Worm (Caenorhabditis elegans): ENCODE results near the gene T27C5.12.
"Not testable (repeated sequence)": the region's sequence is repeated elsewhere in the genome, so short reads cannot be mapped to it uniquely, and the experiment has no call there.

The T27C5.12 gene

ce11 chrV:17414951-17415350, at the start of gene T27C5.12:
TSS of gene T27C5.12 (plus strand) at chrV:17415251.
- no peak for TF ChIP-seq B0310.2 (tag; optimal IDR thresholded peaks at IDR 0.05)
- TF ChIP-seq flt-1 (GFP tag; IDR thresholded peaks at IDR 0.05) = no peak
- TF ChIP-seq hmg-4 (GFP tag; optimal IDR thresholded peaks at IDR 0.05) = no peak
- no peak for TF ChIP-seq F13C5.2 (tag; optimal IDR thresholded peaks at IDR 0.05)
- TF ChIP-seq hnd-1 (tag; optimal IDR thresholded peaks at IDR 0.05) = no peak
- TF ChIP-seq tbx-11 (GFP tag; IDR thresholded peaks at IDR 0.05) = no peak
- no peak for TF ChIP-seq tbx-37 (GFP tag; conservative IDR thresholded peaks at IDR 0.05)
- no peak for TF ChIP-seq sea-1 (GFP tag; conservative IDR thresholded peaks at IDR 0.05)
- TF ChIP-seq ceh-13 (GFP tag; optimal IDR thresholded peaks at IDR 0.05) = no peak
- no peak for TF ChIP-seq ceh-36 (tag; optimal IDR thresholded peaks at IDR 0.05)
- no peak for TF ChIP-seq ama-1 (optimal IDR thresholded peaks at IDR 0.05)
- TF ChIP-seq scrt-1 (GFP tag; IDR thresholded peaks at IDR 0.05) = no peak
- no peak for TF ChIP-seq ets-7 (tag; optimal IDR thresholded peaks at IDR 0.05)

ce11 chrV:17376639-17377038, 38.4 kb upstream of the T27C5.12 start, which contains the start of gene Y20C6A.1:
TSS of gene Y20C6A.1 (minus strand) at chrV:17376745.
- no peak for TF ChIP-seq tbx-37 (GFP tag; conservative IDR thresholded peaks at IDR 0.05)
- TF ChIP-seq B0310.2 (tag; optimal IDR thresholded peaks at IDR 0.05) = no peak

- no peak for TF ChIP-seq pes-1 (GFP tag; IDR thresholded peaks at IDR 0.05)
- no peak for TF ChIP-seq hmbx-1 (tag; optimal IDR thresholded peaks at IDR 0.05)
- TF ChIP-seq sea-1 (GFP tag; conservative IDR thresholded peaks at IDR 0.05) = no peak
- no peak for TF ChIP-seq tra-4 (tag; optimal IDR thresholded peaks at IDR 0.05)
- TF ChIP-seq B0310.2 (tag; optimal IDR thresholded peaks at IDR 0.05) = no peak
- no peak for TF ChIP-seq ceh-36 (tag; optimal IDR thresholded peaks at IDR 0.05)
- no peak for TF ChIP-seq ceh-13 (GFP tag; optimal IDR thresholded peaks at IDR 0.05)
- TF ChIP-seq hmg-4 (GFP tag; optimal IDR thresholded peaks at IDR 0.05) = no peak
- TF ChIP-seq scrt-1 (GFP tag; IDR thresholded peaks at IDR 0.05) = no peak
- TF ChIP-seq tbx-37 (GFP tag; conservative IDR thresholded peaks at IDR 0.05) = no peak
- no peak for TF ChIP-seq hnd-1 (tag; optimal IDR thresholded peaks at IDR 0.05)
- TF ChIP-seq flt-1 (GFP tag; IDR thresholded peaks at IDR 0.05) = no peak
These were observed 37.9 kb upstream of the T27C5.12 start, which contains the start of gene fbxb-7 for ce11 chrV:17377140-17377539. TSS of gene fbxb-7 (plus strand) at chrV:17377406.

ce11 chrV:17379932-17380331, 35.1 kb upstream of the T27C5.12 start, which contains the start of gene Y20C6A.4:
TSS of gene Y20C6A.4 (plus strand) at chrV:17380232.
- TF ChIP-seq sea-1 (GFP tag; conservative IDR thresholded peaks at IDR 0.05) (no peak), ets-7 (tag; optimal IDR thresholded peaks at IDR 0.05) (no peak), ceh-36 (tag; optimal IDR thresholded peaks at IDR 0.05) (no peak), ceh-13 (GFP tag; optimal IDR thresholded peaks at IDR 0.05) (no peak), F13C5.2 (tag; optimal IDR thresholded peaks at IDR 0.05) (no peak), flt-1 (GFP tag; IDR thresholded peaks at IDR 0.05) (no peak), hmg-4 (GFP tag; optimal IDR thresholded peaks at IDR 0.05) (no peak), tbx-11 (GFP tag; IDR thresholded peaks at IDR 0.05) (no peak), hnd-1 (tag; optimal IDR thresholded peaks at IDR 0.05) (no peak), tbx-37 (GFP tag; conservative IDR thresholded peaks at IDR 0.05) (no peak), tra-4 (tag; optimal IDR thresholded peaks at IDR 0.05) (no peak), aly-1 (tag; optimal IDR thresholded peaks at IDR 0.05) (no peak), pes-1 (GFP tag; IDR thresholded peaks at IDR 0.05) (no peak), hmbx-1 (tag; optimal IDR thresholded peaks at IDR 0.05) (no peak), ama-1 (optimal IDR thresholded peaks at IDR 0.05) (no peak), B0310.2 (tag; optimal IDR thresholded peaks at IDR 0.05) (no peak)

ce11 chrV:17395374-17395773, 19.7 kb upstream of the T27C5.12 start, which contains the start of gene srh-120:
TSS of gene srh-120 (plus strand) at chrV:17395674.
- TF ChIP-seq ama-1 (optimal IDR thresholded peaks at IDR 0.05) = no peak
- TF ChIP-seq tra-4 (tag; optimal IDR thresholded peaks at IDR 0.05) = no peak
- TF ChIP-seq hnd-1 (tag; optimal IDR thresholded peaks at IDR 0.05) = no peak
- no peak for TF ChIP-seq tbx-11 (GFP tag; IDR thresholded peaks at IDR 0.05)
- no peak for TF ChIP-seq F13C5.2 (tag; optimal IDR thresholded peaks at IDR 0.05)
- no peak for TF ChIP-seq B0310.2 (tag; optimal IDR thresholded peaks at IDR 0.05)
- no peak for TF ChIP-seq scrt-1 (GFP tag; IDR thresholded peaks at IDR 0.05)
- TF ChIP-seq hmg-4 (GFP tag; optimal IDR thresholded peaks at IDR 0.05) = no peak
- TF ChIP-seq ceh-36 (tag; optimal IDR thresholded peaks at IDR 0.05) = no peak
- TF ChIP-seq hmbx-1 (tag; optimal IDR thresholded peaks at IDR 0.05) = no peak

- not testable (repeated sequence) for TF ChIP-seq ceh-36 (tag; optimal IDR thresholded peaks at IDR 0.05); ama-1 (optimal IDR thresholded peaks at IDR 0.05); tra-4 (tag; optimal IDR thresholded peaks at IDR 0.05)
These were observed 5.1 kb upstream of the T27C5.12 start, which contains the start of gene srh-132 for ce11 chrV:17409955-17410354. TSS of gene srh-132 (plus strand) at chrV:17410255.

- TF ChIP-seq pes-1 (GFP tag; IDR thresholded peaks at IDR 0.05) (no peak), ceh-13 (GFP tag; optimal IDR thresholded peaks at IDR 0.05) (no peak)
These were observed 1.8 kb downstream of the T27C5.12 start, which contains the start of gene clc-21 for ce11 chrV:17416833-17417232. TSS of gene clc-21 (plus strand) at chrV:17417133.

ce11 chrV:17429262-17429661, 14.2 kb downstream of the T27C5.12 start:
- TF ChIP-seq F13C5.2 (tag; optimal IDR thresholded peaks at IDR 0.05) (no peak), hmg-4 (GFP tag; optimal IDR thresholded peaks at IDR 0.05) (no peak)

- no peak for TF ChIP-seq aly-1 (tag; optimal IDR thresholded peaks at IDR 0.05)
- no peak for TF ChIP-seq flt-1 (GFP tag; IDR thresholded peaks at IDR 0.05)
These were observed 15.0 kb downstream of the T27C5.12 start, which contains the start of gene T27C5.10 for ce11 chrV:17430066-17430465. TSS of gene T27C5.10 (minus strand) at chrV:17430166.
